Worm (Caenorhabditis elegans): Measurements from ENCODE around the gene F53F8.3.

The F53F8.3 gene

DNA sequence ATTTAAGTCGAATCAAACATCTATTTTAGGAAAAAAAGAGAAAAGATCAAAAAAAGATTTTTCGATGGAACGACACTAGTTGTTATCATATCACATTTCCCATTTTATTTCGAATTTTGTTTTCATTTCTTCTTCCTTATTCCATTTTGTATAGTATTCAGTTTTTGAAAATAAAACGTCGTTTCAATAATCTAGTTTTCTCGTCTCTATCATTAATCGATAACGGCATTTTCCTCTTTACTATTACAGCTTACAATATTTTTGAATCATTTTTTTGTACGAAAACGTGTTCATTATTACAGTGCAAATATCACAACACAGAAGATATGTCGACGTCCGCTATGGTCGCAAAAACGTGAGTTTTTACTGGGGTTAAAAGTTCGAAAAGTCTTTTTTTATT, 24.3 kb upstream of the F53F8.3 start, which contains the start of gene Y44A6C.1:
Y44A6C.1 (plus strand) TSS at position 301 of the 400 bp plus-strand sequence.
- TF ChIP-seq flt-1 (GFP tag; IDR thresholded peaks at IDR 0.05) = no peak
- TF ChIP-seq T22C8.4 (GFP tag; IDR thresholded peaks at IDR 0.05) = no peak
- no peak for TF ChIP-seq ref-1 (GFP tag; conservative IDR thresholded peaks at IDR 0.05)
- no peak for TF ChIP-seq cog-1 (tag; optimal IDR thresholded peaks at IDR 0.05)
- TF ChIP-seq ztf-23 (GFP tag; IDR thresholded peaks at IDR 0.05) = no peak
- TF ChIP-seq med-1 (GFP tag; optimal IDR thresholded peaks at IDR 0.05; ENCODE audit: insufficient read depth) = no peak
- no peak for TF ChIP-seq tab-1 (GFP tag; IDR thresholded peaks at IDR 0.05)
- no peak for TF ChIP-seq ztf-29 (GFP tag; IDR thresholded peaks at IDR 0.05)
- TF ChIP-seq klf-2 (GFP tag; conservative IDR thresholded peaks at IDR 0.05) = no peak

DNA sequence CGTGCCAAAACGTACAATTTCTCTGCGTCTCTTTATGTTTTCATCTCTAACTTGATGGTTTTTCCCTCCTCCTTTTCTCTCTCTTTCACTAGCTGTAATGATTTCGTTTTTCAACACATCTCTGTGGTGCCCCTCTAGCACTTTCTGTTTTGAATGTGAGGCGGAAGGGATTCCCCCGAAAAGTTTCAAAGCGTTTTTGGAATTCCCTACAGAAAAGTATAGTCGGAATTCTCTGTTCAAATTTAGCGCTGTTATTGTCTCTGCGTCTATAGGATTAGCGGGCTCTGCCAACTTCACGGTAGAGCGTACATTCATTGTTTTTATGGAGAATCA, 23.6 kb upstream of the F53F8.3 start:
- no peak for TF ChIP-seq tab-1 (GFP tag; IDR thresholded peaks at IDR 0.05)
- no peak for TF ChIP-seq ztf-23 (GFP tag; IDR thresholded peaks at IDR 0.05)
- TF ChIP-seq T22C8.4 (GFP tag; IDR thresholded peaks at IDR 0.05) = no peak
- TF ChIP-seq cog-1 (tag; optimal IDR thresholded peaks at IDR 0.05) = no peak
- no peak for TF ChIP-seq ztf-29 (GFP tag; IDR thresholded peaks at IDR 0.05)
- no peak for TF ChIP-seq ref-1 (GFP tag; conservative IDR thresholded peaks at IDR 0.05)
- TF ChIP-seq klf-2 (GFP tag; conservative IDR thresholded peaks at IDR 0.05) = no peak
- no peak for TF ChIP-seq med-1 (GFP tag; optimal IDR thresholded peaks at IDR 0.05; ENCODE audit: insufficient read depth)
- TF ChIP-seq flt-1 (GFP tag; IDR thresholded peaks at IDR 0.05) = no peak

DNA sequence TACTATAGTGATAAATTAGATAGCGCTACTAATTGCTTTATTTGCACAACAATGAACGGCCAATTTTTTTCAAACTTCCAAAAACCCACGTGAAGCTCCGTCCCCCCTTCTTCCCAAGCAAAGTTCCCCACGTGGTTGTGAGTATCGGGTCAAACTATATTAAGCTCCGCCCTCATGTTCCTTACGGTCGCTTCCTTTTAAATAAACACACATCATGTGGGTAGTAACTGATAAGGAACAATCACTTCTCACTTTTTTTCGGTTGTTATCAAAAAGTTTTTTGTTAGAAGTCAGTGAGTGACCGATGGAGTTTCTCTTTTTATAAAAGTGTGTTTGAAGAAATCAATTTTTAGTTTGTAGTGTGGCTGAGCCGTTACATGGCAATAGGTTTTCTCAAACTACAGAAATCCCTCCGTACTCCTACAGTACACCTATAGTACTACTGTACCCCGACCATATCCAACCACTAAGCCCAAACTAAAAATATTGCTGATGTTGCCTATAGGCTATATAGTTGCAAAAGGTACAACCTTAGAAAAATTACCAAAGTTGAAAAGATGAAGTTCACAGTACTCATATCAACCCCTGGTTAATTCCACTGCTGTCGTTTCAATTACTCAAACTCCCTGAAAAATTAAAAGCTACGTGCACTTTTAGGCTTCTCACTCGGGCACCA, 23.1 kb upstream of the F53F8.3 start:
- no peak for TF ChIP-seq ref-1 (GFP tag; conservative IDR thresholded peaks at IDR 0.05)

DNA sequence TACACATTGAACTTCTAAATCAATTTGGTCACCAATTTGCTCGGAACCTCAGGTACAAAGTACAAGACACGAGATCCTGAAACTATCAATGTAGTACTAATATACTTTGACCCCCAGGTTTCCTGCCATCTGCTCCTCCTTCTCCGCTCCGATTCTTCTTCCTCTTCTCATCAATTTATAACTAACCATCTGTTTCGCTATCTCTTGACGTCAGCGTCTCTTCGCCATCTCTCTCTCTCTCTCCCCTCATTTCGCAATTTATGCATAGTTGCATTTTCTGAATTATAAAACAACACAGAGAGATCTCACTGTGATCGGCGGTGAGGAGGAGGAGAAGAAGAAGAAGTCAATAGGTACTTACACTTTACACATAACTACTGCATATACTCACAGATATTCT, 22.4 kb upstream of the F53F8.3 start:
- TF ChIP-seq flt-1 (GFP tag; IDR thresholded peaks at IDR 0.05) (0 out of 2 replicates have a peak, but pooled peaks have one; percentile 28), tab-1 (GFP tag; IDR thresholded peaks at IDR 0.05) (no peak), cog-1 (tag; optimal IDR thresholded peaks at IDR 0.05) (peak; percentile 43)

DNA sequence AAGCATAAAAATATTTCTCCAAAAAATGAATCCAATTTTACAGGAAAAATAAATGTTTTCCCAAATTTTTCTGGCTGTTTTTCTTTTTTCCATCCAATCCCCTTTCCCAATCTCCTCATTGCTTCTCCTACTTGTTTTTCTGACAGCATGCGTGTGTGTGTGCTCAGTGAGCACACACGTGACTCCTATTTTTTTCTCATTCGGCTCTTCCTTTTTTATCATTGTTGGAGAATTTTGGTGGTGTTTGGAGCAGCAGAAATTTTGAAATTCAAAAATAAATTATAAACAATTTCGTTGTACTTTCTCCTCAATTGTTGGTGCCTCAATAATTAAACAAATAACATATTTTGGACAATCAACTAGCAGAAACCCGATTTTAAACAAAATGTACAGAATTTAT, 21.3 kb upstream of the F53F8.3 start:
- no peak for TF ChIP-seq ztf-23 (GFP tag; IDR thresholded peaks at IDR 0.05)
- no peak for TF ChIP-seq ref-1 (GFP tag; conservative IDR thresholded peaks at IDR 0.05)
- TF ChIP-seq ztf-29 (GFP tag; IDR thresholded peaks at IDR 0.05) = no peak

DNA sequence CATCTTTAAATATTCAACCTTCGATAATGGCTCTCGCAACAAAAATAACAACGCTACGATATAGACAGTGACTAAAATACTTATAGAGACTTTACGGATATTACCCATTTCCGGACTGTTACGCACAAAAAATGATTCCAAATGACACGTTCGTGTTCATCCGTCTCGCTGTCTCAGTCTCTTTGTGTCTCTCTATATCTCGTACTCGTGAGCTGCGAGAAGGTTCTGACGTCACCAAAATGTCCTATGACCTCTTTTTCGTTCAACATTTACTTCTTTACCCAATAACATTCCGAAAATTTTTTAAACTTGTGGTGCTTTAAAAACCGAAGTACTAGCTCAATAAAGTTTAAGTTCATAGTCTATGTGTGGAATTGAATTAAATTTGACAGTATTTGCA, 20.8 kb upstream of the F53F8.3 start:
- no peak for TF ChIP-seq klf-2 (GFP tag; conservative IDR thresholded peaks at IDR 0.05)
- TF ChIP-seq T22C8.4 (GFP tag; IDR thresholded peaks at IDR 0.05) = no peak
- no peak for TF ChIP-seq ref-1 (GFP tag; conservative IDR thresholded peaks at IDR 0.05)
- no peak for TF ChIP-seq tab-1 (GFP tag; IDR thresholded peaks at IDR 0.05)
- TF ChIP-seq cog-1 (tag; optimal IDR thresholded peaks at IDR 0.05) = no peak
- TF ChIP-seq med-1 (GFP tag; optimal IDR thresholded peaks at IDR 0.05; ENCODE audit: insufficient read depth) = no peak
- TF ChIP-seq ztf-29 (GFP tag; IDR thresholded peaks at IDR 0.05) = no peak
- no peak for TF ChIP-seq ztf-23 (GFP tag; IDR thresholded peaks at IDR 0.05)
- TF ChIP-seq flt-1 (GFP tag; IDR thresholded peaks at IDR 0.05) = no peak

DNA sequence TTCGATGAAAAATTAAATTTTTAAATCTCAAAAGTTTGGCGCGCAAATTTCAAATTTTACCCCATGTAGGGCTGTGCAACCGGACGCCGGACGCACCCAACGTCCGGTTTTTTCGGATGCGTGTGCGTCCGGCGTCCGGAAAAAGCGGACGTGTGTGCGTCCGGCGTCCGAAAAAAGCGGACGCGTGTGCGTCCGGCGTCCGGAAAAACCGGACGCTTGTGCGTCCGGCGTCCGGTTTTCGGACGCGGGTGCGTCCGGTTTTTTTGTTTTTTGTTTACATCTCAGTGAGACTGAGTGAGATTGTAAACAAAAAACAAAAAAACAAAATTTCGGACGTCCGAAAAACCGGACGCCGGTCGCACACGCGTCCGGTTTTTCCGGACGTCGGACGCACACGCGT, 15.8 kb upstream of the F53F8.3 start:
- 0 out of 2 replicates have a peak, but pooled peaks have one; percentile 54 for TF ChIP-seq tab-1 (GFP tag; IDR thresholded peaks at IDR 0.05)
- TF ChIP-seq flt-1 (GFP tag; IDR thresholded peaks at IDR 0.05) = 0 out of 2 replicates have a peak, but pooled peaks have one; percentile 28

DNA sequence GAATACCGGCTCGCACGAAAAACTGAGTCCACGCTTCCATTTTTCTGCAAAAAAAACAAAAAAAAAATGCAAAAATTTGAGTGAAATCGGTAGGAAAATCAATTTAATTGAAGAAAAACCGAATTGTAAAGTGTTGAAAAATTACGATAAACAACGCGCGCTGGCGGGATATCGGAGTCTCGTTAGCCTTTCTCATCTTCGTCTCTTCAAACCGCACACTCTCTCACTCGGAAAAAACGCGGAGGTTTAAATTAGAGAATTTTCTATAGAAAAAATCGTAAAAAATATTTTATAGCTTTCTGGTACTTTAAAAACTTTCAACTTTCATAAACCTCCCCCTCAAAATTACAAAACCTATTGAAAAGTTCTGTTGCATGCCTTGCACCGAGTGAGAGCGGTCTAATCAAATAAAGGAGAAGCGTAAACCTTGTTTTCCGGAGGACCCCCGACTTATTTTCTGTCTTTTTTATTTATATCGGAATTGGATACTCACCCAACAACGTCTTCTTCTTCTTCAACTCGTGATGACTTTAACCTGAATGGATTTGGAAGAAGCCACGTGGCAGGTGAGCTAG, 14.8 kb upstream of the F53F8.3 start, which contains the start of the genes F53F8.5 and F53F8.6:
F53F8.5 (minus strand) TSS at position 52 of the 575 bp plus-strand sequence.
F53F8.6 (plus strand) TSS at position 230 of the 575 bp plus-strand sequence.
- no peak for TF ChIP-seq ref-1 (GFP tag; conservative IDR thresholded peaks at IDR 0.05)
- no peak for TF ChIP-seq ztf-23 (GFP tag; IDR thresholded peaks at IDR 0.05)
- TF ChIP-seq tab-1 (GFP tag; IDR thresholded peaks at IDR 0.05) = no peak
- TF ChIP-seq flt-1 (GFP tag; IDR thresholded peaks at IDR 0.05) = 0 out of 2 replicates have a peak, but pooled peaks have one; percentile 19

DNA sequence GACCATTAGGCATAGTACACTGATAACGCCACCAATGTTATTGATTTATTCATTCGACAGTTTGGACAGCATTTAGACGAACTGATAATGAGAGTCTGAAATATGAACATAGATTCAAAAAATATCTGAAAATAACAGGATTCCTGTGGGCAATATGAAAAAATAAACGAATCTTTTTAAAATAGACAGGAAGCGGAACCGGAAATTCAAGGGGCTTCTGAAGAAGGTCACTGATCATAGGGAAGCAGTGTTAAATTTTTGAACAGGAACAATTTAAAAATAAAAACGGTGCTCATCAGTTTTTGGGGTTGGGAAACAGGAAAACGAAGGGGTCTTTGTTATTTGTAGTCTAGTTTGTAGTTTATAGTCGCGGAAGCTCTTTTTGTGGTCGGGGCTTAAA, 8.9 kb upstream of the F53F8.3 start, which contains the start of gene F53F8.7:
F53F8.7 (minus strand) TSS at position 101 of the 400 bp plus-strand sequence.
- TF ChIP-seq tab-1 (GFP tag; IDR thresholded peaks at IDR 0.05) (no peak), klf-2 (GFP tag; conservative IDR thresholded peaks at IDR 0.05) (no peak), T22C8.4 (GFP tag; IDR thresholded peaks at IDR 0.05) (no peak), ztf-23 (GFP tag; IDR thresholded peaks at IDR 0.05) (no peak)

DNA sequence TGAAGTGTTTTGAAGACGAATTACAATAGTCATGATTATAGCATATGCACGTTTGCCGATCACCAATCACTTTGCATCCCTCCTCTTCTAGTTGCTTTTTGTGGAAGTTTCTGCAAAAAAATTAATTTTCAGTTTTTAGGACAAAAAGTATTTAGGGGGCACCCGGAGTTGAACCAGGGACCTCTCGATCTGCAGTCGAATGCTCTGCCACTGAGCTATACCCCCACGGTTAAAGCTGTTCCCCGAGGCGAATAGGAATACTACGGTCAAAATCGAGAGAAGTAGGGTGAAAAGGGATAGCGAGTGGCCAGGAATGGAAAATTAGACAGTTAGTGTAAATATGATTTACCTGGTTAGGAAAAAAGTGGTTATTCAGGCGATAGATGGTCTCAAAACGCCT, 4.6 kb upstream of the F53F8.3 start:
- TF ChIP-seq ztf-29 (GFP tag; IDR thresholded peaks at IDR 0.05) (0 out of 2 replicates have a peak, but pooled peaks have one; percentile 37), cog-1 (tag; optimal IDR thresholded peaks at IDR 0.05) (no peak), klf-2 (GFP tag; conservative IDR thresholded peaks at IDR 0.05) (peak; percentile 71), T22C8.4 (GFP tag; IDR thresholded peaks at IDR 0.05) (peak; percentile 60), tab-1 (GFP tag; IDR thresholded peaks at IDR 0.05) (peak; percentile 80), flt-1 (GFP tag; IDR thresholded peaks at IDR 0.05) (peak; percentile 86), ref-1 (GFP tag; conservative IDR thresholded peaks at IDR 0.05) (peak; percentile 42; the same call in 1 of the 2 replicates), med-1 (GFP tag; optimal IDR thresholded peaks at IDR 0.05; ENCODE audit: insufficient read depth) (peak; percentile 46), ztf-23 (GFP tag; IDR thresholded peaks at IDR 0.05) (0 out of 2 replicates have a peak, but pooled peaks have one; percentile 68)

DNA sequence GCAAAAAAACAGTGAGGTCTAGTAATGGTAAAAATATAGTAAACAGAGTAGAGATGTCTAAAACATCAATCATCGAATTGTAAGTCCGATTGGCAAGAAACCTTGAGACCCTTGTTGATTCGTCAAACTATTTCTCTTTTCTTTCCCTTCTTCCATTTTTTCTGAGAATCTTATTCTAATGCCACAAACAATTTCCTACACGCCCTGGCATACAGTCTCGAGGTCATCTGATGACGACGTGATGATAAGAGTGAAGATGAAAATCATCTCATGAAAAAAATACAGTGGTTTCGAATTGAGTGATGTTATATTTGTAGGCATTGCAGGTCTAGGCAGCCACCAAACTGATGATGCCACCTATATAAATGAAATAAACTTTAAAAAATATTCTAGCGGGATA, 3.6 kb upstream of the F53F8.3 start:
- TF ChIP-seq cog-1 (tag; optimal IDR thresholded peaks at IDR 0.05) = no peak
- no peak for TF ChIP-seq ref-1 (GFP tag; conservative IDR thresholded peaks at IDR 0.05)
- no peak for TF ChIP-seq klf-2 (GFP tag; conservative IDR thresholded peaks at IDR 0.05)
- TF ChIP-seq ztf-29 (GFP tag; IDR thresholded peaks at IDR 0.05) = no peak
- no peak for TF ChIP-seq T22C8.4 (GFP tag; IDR thresholded peaks at IDR 0.05)
- no peak for TF ChIP-seq flt-1 (GFP tag; IDR thresholded peaks at IDR 0.05)
- no peak for TF ChIP-seq med-1 (GFP tag; optimal IDR thresholded peaks at IDR 0.05; ENCODE audit: insufficient read depth)
- TF ChIP-seq tab-1 (GFP tag; IDR thresholded peaks at IDR 0.05) = no peak
- no peak for TF ChIP-seq ztf-23 (GFP tag; IDR thresholded peaks at IDR 0.05)
